Worm (Caenorhabditis elegans) whole organism, L4 larva: Measurements from ENCODE around the gene R13H4.2.
A peak's percentile ranks its signal among the peaks of the same experiment; 100 is the strongest.

ENCODE experiments used
- D1046.2 ChIP-seq: fragments of 200-800 bp; sonication (Bioruptor generic); IDR thresholded peaks from 2 replicates; pipeline ENCODE4 v1.3.6; 2022; ENCODE audit warnings: missing genetic modification characterization, missing compliant biosample characterization
- F10B5.3 ChIP-seq: sonication (generic microtip); optimal IDR thresholded peaks from 2 replicates; lab custom pipeline; 2016; ENCODE audit warnings: mild to moderate bottlenecking, missing genetic modification characterization, missing compliant biosample characterization
- F44E2.7 ChIP-seq: fragments of 200-800 bp; sonication (Bioruptor generic); IDR thresholded peaks from 2 replicates; pipeline ENCODE4 v2.1.2; 2022; ENCODE audit warnings: missing genetic modification characterization, missing compliant biosample characterization
- F49E8.2 ChIP-seq: sonication (generic microtip); optimal IDR thresholded peaks from 2 replicates; lab custom pipeline; 2016; ENCODE audit warnings: missing compliant biosample characterization, mild to moderate bottlenecking, missing genetic modification characterization, borderline replicate concordance
- T20F7.1 ChIP-seq: fragments of 200-800 bp; sonication (Bioruptor generic); optimal IDR thresholded peaks from 2 replicates; lab custom pipeline; 2018; ENCODE audit warnings: mild to moderate bottlenecking, missing genetic modification characterization, missing compliant biosample characterization
- Y75B8A.6 ChIP-seq: fragments of 200-800 bp; sonication (Bioruptor generic); IDR thresholded peaks from 2 replicates; pipeline ENCODE4 v1.3.6; 2022; ENCODE audit warnings: missing genetic modification reagents, missing genetic modification characterization, missing compliant biosample characterization
- ZK546.5 ChIP-seq, 2 experiments: sonication (generic microtip); optimal IDR thresholded peaks; 2 replicates each; lab custom pipeline; 2017; ENCODE audit warnings: missing biosample characterization in 2 of 2, missing genetic modification characterization in 2 of 2
- aly-2 ChIP-seq: sonication (generic microtip); optimal IDR thresholded peaks from 2 replicates; lab custom pipeline; 2018; ENCODE audit warnings: missing biosample characterization, missing genetic modification characterization
- ama-1 ChIP-seq: fragments of 150-350 bp; optimal IDR thresholded peaks from 2 replicates; lab custom pipeline; 2014; ENCODE audit warnings: inconsistent platforms, mixed read lengths
- ceh-32 ChIP-seq: sonication (generic microtip); optimal IDR thresholded peaks from 2 replicates; lab custom pipeline; 2016; ENCODE audit warnings: mild to moderate bottlenecking, missing genetic modification characterization, missing compliant biosample characterization; ENCODE audit not compliant: poor library complexity
- ces-1 ChIP-seq: fragments of 150-350 bp; sonication (generic microtip); optimal IDR thresholded peaks from 4 replicates; lab custom pipeline; 2014; ENCODE audit warnings: missing biosample characterization, missing genetic modification reagents, missing genetic modification characterization
- ctbp-1 ChIP-seq: fragments of 200-800 bp; sonication (Bioruptor generic); IDR thresholded peaks from 2 replicates; pipeline ENCODE4 v1.3.6; 2022; ENCODE audit warnings: missing genetic modification reagents, missing genetic modification characterization, missing compliant biosample characterization
- daf-12 ChIP-seq: fragments of 150-350 bp; optimal IDR thresholded peaks from 2 replicates; lab custom pipeline; 2014; ENCODE audit warnings: missing biosample characterization, missing genetic modification reagents, missing genetic modification characterization
- daf-8 ChIP-seq: fragments of 200-800 bp; sonication (Bioruptor generic); IDR thresholded peaks from 2 replicates; pipeline ENCODE4 v1.3.6; 2022; ENCODE audit warnings: missing genetic modification characterization, missing compliant biosample characterization
- duxl-1 ChIP-seq: sonication (generic microtip); optimal IDR thresholded peaks from 2 replicates; lab custom pipeline; 2016; ENCODE audit warnings: mild to moderate bottlenecking, missing genetic modification characterization, moderate library complexity, missing compliant biosample characterization; ENCODE audit not compliant: poor library complexity
- dve-1 ChIP-seq: sonication (generic microtip); optimal IDR thresholded peaks from 2 replicates; lab custom pipeline; 2017; ENCODE audit warnings: antibody characterized with exemption, mild to moderate bottlenecking, missing genetic modification characterization, missing compliant biosample characterization; ENCODE audit not compliant: insufficient read depth
- egl-43 ChIP-seq: fragments of 200-800 bp; sonication (Bioruptor generic); IDR thresholded peaks from 2 replicates; pipeline ENCODE4 v1.3.6; 2022; ENCODE audit warnings: missing genetic modification reagents, missing genetic modification characterization, missing compliant biosample characterization
- fos-1 ChIP-seq: fragments of 150-350 bp; optimal IDR thresholded peaks from 2 replicates; lab custom pipeline; 2014; ENCODE audit warnings: missing biosample characterization, missing genetic modification characterization
- gei-8 ChIP-seq: fragments of 200-800 bp; sonication (Bioruptor generic); optimal IDR thresholded peaks from 2 replicates; lab custom pipeline; 2018; ENCODE audit warnings: mild to moderate bottlenecking, missing genetic modification characterization, missing compliant biosample characterization
- hmg-1.1 ChIP-seq: fragments of 200-800 bp; sonication (Bioruptor generic); IDR thresholded peaks from 2 replicates; pipeline ENCODE4 v1.3.6; 2022; ENCODE audit warnings: missing genetic modification reagents, missing genetic modification characterization, missing compliant biosample characterization
- jun-1 ChIP-seq: fragments of 150-350 bp; optimal IDR thresholded peaks from 2 replicates; lab custom pipeline; 2014; ENCODE audit warnings: missing biosample characterization, missing genetic modification reagents, missing genetic modification characterization
- lin-15B ChIP-seq: fragments of 150-350 bp; sonication (generic microtip); optimal IDR thresholded peaks from 3 replicates; lab custom pipeline; 2014; ENCODE audit warnings: missing biosample characterization, missing genetic modification characterization
- lin-29 ChIP-seq: fragments of 200-800 bp; sonication (Bioruptor generic); IDR thresholded peaks from 2 replicates; pipeline ENCODE4 v1.3.6; 2022; ENCODE audit warnings: missing genetic modification reagents, missing genetic modification characterization, missing compliant biosample characterization
- lir-3 ChIP-seq: sonication (generic microtip); optimal IDR thresholded peaks from 2 replicates; lab custom pipeline; 2016; ENCODE audit warnings: mild to moderate bottlenecking, missing genetic modification characterization, missing compliant biosample characterization
- lsy-2 ChIP-seq, 2 experiments: fragments of 150-350 bp in 1 of 2; sonication (generic microtip) in 1 of 2; optimal IDR thresholded peaks; 2 replicates each; lab custom pipeline; 2014 to 2017; ENCODE audit warnings: missing biosample characterization in 2 of 2, missing genetic modification characterization in 2 of 2
- madf-9 ChIP-seq: fragments of 200-800 bp; sonication (Bioruptor generic); conservative IDR thresholded peaks from 2 replicates; pipeline ENCODE4 v1.3.6; 2022; ENCODE audit warnings: missing genetic modification reagents, missing genetic modification characterization, missing compliant biosample characterization
- mdt-29 ChIP-seq: fragments of 200-800 bp; sonication (Bioruptor generic); IDR thresholded peaks from 2 replicates; pipeline ENCODE4 v1.3.6; 2022; ENCODE audit warnings: missing genetic modification reagents, missing genetic modification characterization, missing compliant biosample characterization
- mep-1 ChIP-seq: fragments of 150-350 bp; sonication (generic microtip); optimal IDR thresholded peaks from 3 replicates; lab custom pipeline; 2014; ENCODE audit warnings: missing biosample characterization, missing genetic modification characterization
- nhr-102 ChIP-seq: sonication (generic microtip); optimal IDR thresholded peaks from 2 replicates; lab custom pipeline; 2016; ENCODE audit warnings: mild to moderate bottlenecking, missing genetic modification characterization, moderate library complexity, missing compliant biosample characterization
- nhr-11 ChIP-seq: fragments of 150-350 bp; optimal IDR thresholded peaks from 2 replicates; lab custom pipeline; 2014; ENCODE audit warnings: missing biosample characterization, missing genetic modification characterization
- nhr-111 ChIP-seq: fragments of 200-800 bp; sonication (Bioruptor generic); optimal IDR thresholded peaks from 2 replicates; lab custom pipeline; 2018; ENCODE audit warnings: mild to moderate bottlenecking, missing genetic modification characterization, missing compliant biosample characterization
- nhr-237 ChIP-seq: sonication (generic microtip); optimal IDR thresholded peaks from 2 replicates; lab custom pipeline; 2017; ENCODE audit warnings: missing biosample characterization, missing genetic modification characterization
- nhr-25 ChIP-seq: sonication (generic microtip); optimal IDR thresholded peaks from 2 replicates; lab custom pipeline; 2017; ENCODE audit warnings: missing genetic modification characterization, mild to moderate bottlenecking, missing compliant biosample characterization, antibody characterized with exemption, moderate library complexity, borderline replicate concordance; ENCODE audit not compliant: insufficient read depth
- nhr-28 ChIP-seq: fragments of 150-350 bp; optimal IDR thresholded peaks from 2 replicates; lab custom pipeline; 2014; ENCODE audit warnings: missing biosample characterization, missing genetic modification characterization
- nhr-41 ChIP-seq: fragments of 200-800 bp; sonication (Bioruptor generic); IDR thresholded peaks from 2 replicates; pipeline ENCODE4 v1.3.6; 2022; ENCODE audit warnings: missing genetic modification reagents, missing genetic modification characterization, missing compliant biosample characterization
- nhr-42 ChIP-seq: fragments of 200-800 bp; sonication (Bioruptor generic); IDR thresholded peaks from 2 replicates; pipeline ENCODE4 v1.3.6; 2022; ENCODE audit warnings: missing genetic modification characterization, missing compliant biosample characterization
- nhr-6 ChIP-seq: fragments of 150-350 bp; optimal IDR thresholded peaks from 2 replicates; lab custom pipeline; 2014; ENCODE audit warnings: missing biosample characterization, missing genetic modification characterization
- nhr-77 ChIP-seq: fragments of 150-350 bp; optimal IDR thresholded peaks from 2 replicates; lab custom pipeline; 2014; ENCODE audit warnings: missing biosample characterization, missing genetic modification characterization
- pqm-1 ChIP-seq: sonication (generic microtip); optimal IDR thresholded peaks from 2 replicates; lab custom pipeline; 2017; ENCODE audit warnings: missing biosample characterization, missing genetic modification characterization
- rbr-2 ChIP-seq: sonication (generic microtip); optimal IDR thresholded peaks from 2 replicates; lab custom pipeline; 2016; ENCODE audit warnings: missing genotype, missing genetic modification characterization, missing compliant biosample characterization
- sdz-12 ChIP-seq: fragments of 200-800 bp; sonication (Bioruptor generic); optimal IDR thresholded peaks from 2 replicates; lab custom pipeline; 2018; ENCODE audit warnings: mild to moderate bottlenecking, missing genetic modification characterization, missing compliant biosample characterization
- set-16 ChIP-seq: fragments of 200-800 bp; sonication (Bioruptor generic); IDR thresholded peaks from 2 replicates; pipeline ENCODE4 v1.3.6; 2022; ENCODE audit warnings: missing genetic modification reagents, missing genetic modification characterization, missing compliant biosample characterization
- spr-3 ChIP-seq: fragments of 200-800 bp; sonication (Bioruptor generic); optimal IDR thresholded peaks from 2 replicates; lab custom pipeline; 2018; ENCODE audit warnings: mild to moderate bottlenecking, missing genetic modification characterization, missing compliant biosample characterization
- tra-1 ChIP-seq: fragments of 200-800 bp; sonication (Bioruptor generic); IDR thresholded peaks from 2 replicates; pipeline ENCODE4 v1.3.6; 2022; ENCODE audit warnings: missing genetic modification reagents, missing genetic modification characterization, missing compliant biosample characterization
- unc-130 ChIP-seq: sonication (generic microtip); optimal IDR thresholded peaks from 2 replicates; lab custom pipeline; 2016; ENCODE audit warnings: missing genetic modification reagents, missing genetic modification characterization, missing compliant biosample characterization
- unc-39 ChIP-seq: sonication (generic microtip); optimal IDR thresholded peaks from 2 replicates; lab custom pipeline; 2017; ENCODE audit warnings: missing biosample characterization, missing genetic modification characterization
- vab-7 ChIP-seq: fragments of 200-800 bp; sonication (Bioruptor generic); IDR thresholded peaks from 2 replicates; pipeline ENCODE4 v1.3.6; 2022; ENCODE audit warnings: missing genetic modification reagents, missing genetic modification characterization, missing compliant biosample characterization
- zag-1 ChIP-seq: fragments of 150-350 bp; optimal IDR thresholded peaks from 2 replicates; lab custom pipeline; 2014; ENCODE audit warnings: missing biosample characterization, missing genetic modification characterization
- zfp-2 ChIP-seq: sonication (generic microtip); optimal IDR thresholded peaks from 2 replicates; lab custom pipeline; 2016; ENCODE audit warnings: mild to moderate bottlenecking, missing genetic modification characterization, missing compliant biosample characterization
- zip-11 ChIP-seq: fragments of 200-800 bp; sonication (Bioruptor generic); IDR thresholded peaks from 2 replicates; pipeline ENCODE4 v1.3.6; 2022; ENCODE audit warnings: missing genetic modification characterization, missing compliant biosample characterization
- ztf-11 ChIP-seq: fragments of 150-350 bp; optimal IDR thresholded peaks from 2 replicates; lab custom pipeline; 2014; ENCODE audit warnings: missing biosample characterization, missing genetic modification characterization

R13H4.2 gene

DNA sequence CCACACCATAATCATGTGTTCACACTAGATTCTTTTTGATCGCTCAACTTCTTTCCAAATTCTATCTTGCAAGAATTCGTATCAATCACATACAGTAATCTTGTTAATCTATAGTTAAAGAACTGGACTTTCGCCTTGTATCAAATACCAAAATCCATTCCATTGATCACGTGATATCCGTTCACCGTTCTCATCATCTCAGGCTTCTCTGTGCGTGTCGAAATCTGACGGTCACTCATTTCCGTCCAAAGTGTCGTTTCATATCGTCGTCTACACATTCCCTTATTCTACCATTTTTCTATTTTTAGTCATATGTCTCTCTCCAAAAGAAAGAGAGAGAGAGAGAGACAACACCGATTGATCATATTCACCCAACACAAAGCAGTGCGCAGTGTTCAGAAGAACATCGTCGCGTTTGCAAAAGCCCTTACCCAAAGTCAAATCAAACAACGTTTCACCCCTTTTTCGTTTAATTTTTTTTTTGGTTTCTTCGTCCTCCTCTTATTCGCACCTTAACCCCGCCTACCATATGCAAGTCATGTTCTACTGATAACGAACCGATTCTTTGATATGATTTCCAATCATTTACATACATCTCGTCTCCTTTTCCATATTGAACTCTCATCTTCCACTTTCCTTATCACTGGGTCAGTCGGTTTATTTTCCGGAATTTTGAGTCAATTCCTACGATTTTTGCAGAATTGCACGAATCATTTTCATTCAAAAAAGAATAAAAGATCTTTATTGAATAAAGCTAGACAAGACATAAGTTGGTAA, 23.1 kb downstream of the R13H4.2 start (continued):
- no peak for TF ChIP-seq F49E8.2 (tag; lab: Kevin White, UChicago)
- TF ChIP-seq dve-1 (tag; lab: Kevin White, UChicago): peak; percentile 10
- TF ChIP-seq vab-7 (GFP tag; lab: Robert Waterston, UW): no peak
- no peak for TF ChIP-seq daf-8 (GFP tag; lab: Robert Waterston, UW)
- no peak for TF ChIP-seq ama-1 (lab: Kevin White, UChicago)
- TF ChIP-seq ceh-32 (tag; lab: Kevin White, UChicago): no peak
- no peak for TF ChIP-seq aly-2 (tag; lab: Kevin White, UChicago)
- TF ChIP-seq T20F7.1 (GFP tag; lab: Kevin White, UChicago): no peak
- TF ChIP-seq lir-3 (tag; lab: Kevin White, UChicago): no peak
- no peak for TF ChIP-seq ztf-11 (tag; lab: Kevin White, UChicago)
- TF ChIP-seq gei-8: peak; percentile 63
- TF ChIP-seq unc-130 (GFP tag; lab: Kevin White, UChicago): no peak
- TF ChIP-seq D1046.2 (GFP tag; lab: Robert Waterston, UW): no peak
- TF ChIP-seq F10B5.3: no peak
- no peak for TF ChIP-seq jun-1
- no peak for TF ChIP-seq zfp-2 (tag; lab: Kevin White, UChicago)
- TF ChIP-seq daf-12 (tag; lab: Kevin White, UChicago): no peak
- no peak for TF ChIP-seq madf-9 (GFP tag; lab: Robert Waterston, UW)
- TF ChIP-seq nhr-42: no peak
- no peak for TF ChIP-seq nhr-11
- no peak for TF ChIP-seq hmg-1.1 (GFP tag; lab: Robert Waterston, UW)
- no peak for TF ChIP-seq nhr-111 (GFP tag; lab: Kevin White, UChicago)
- TF ChIP-seq mep-1: peak; percentile 16
- TF ChIP-seq nhr-41: no peak
- no peak for TF ChIP-seq zag-1 (tag; lab: Kevin White, UChicago)
- peak; percentile 16 to 60 for TF ChIP-seq lsy-2 (tag; optimal IDR thresholded peaks at IDR 0.05; lab: Kevin White, UChicago)
- TF ChIP-seq egl-43 (GFP tag; lab: Robert Waterston, UW): no peak
- TF ChIP-seq Y75B8A.6 (GFP tag; lab: Robert Waterston, UW): no peak
- no peak for TF ChIP-seq nhr-6 (tag; lab: Kevin White, UChicago)
- TF ChIP-seq nhr-25 (tag; lab: Kevin White, UChicago): peak; percentile 60
- no peak for TF ChIP-seq F44E2.7 (GFP tag; lab: Robert Waterston, UW)
- no peak for TF ChIP-seq ces-1 (GFP tag; lab: Kevin White, UChicago)
- TF ChIP-seq spr-3 (GFP tag; lab: Kevin White, UChicago): no peak
- no peak for TF ChIP-seq nhr-102 (tag; lab: Kevin White, UChicago)
- no peak for TF ChIP-seq mdt-29 (GFP tag; lab: Robert Waterston, UW)
- TF ChIP-seq pqm-1 (tag; lab: Kevin White, UChicago): peak; percentile 97
- TF ChIP-seq ZK546.5 (tag; optimal IDR thresholded peaks at IDR 0.05; lab: Kevin White, UChicago): no peak
- no peak for TF ChIP-seq nhr-237
- no peak for TF ChIP-seq lin-29 (GFP tag; lab: Robert Waterston, UW)
- TF ChIP-seq lin-15B (tag; lab: Kevin White, UChicago): no peak
- no peak for TF ChIP-seq unc-39 (tag; lab: Kevin White, UChicago)
- TF ChIP-seq nhr-77 (tag; lab: Kevin White, UChicago): no peak
- no peak for TF ChIP-seq sdz-12 (GFP tag; lab: Kevin White, UChicago)
- TF ChIP-seq zip-11 (GFP tag; lab: Robert Waterston, UW): no peak
- no peak for TF ChIP-seq tra-1
- no peak for TF ChIP-seq rbr-2 (tag; lab: Kevin White, UChicago)
- no peak for TF ChIP-seq set-16 (GFP tag; lab: Robert Waterston, UW)
- TF ChIP-seq fos-1 (tag; lab: Kevin White, UChicago): no peak
- TF ChIP-seq ctbp-1 (GFP tag; lab: Robert Waterston, UW): no peak
- peak; percentile 40 for TF ChIP-seq nhr-28
- TF ChIP-seq duxl-1 (tag; lab: Kevin White, UChicago): no peak
